Comparison of ENCODE assay signal across 1 fruit fly cellular context in the genomic region with DNA sequence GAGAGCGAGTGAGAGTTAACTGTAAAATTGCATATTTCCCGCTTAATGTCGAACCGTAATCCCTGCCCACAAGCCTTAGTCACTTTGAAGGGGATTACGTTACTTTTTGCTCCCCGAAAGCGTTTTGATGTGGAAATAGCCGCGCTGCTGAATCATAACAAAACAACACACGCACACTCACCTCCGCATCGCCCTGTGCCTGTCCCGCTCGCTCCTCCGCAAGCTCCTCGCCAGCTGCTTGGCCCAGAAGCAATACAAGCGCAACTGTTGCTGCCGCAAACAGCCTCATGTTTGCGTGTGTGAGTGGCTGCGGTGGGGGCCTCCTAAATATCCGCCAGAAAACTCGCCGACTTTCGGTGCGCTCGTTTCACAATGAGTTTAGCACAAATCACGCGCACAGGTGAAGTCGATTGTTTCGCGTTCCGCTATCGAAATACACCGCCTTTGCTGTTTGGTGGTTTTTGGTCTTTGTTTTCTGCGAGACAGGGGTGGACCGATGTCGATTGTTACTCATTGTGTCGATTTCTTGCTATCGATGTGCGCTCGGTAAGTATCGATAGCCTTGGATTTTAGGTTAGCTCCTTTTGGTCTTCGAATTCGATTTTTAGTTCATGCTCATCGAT.
TF ChIP-seq lines count a peak whose summit lies in the region.

TSS of gene CtsF (minus strand) at position 503 of the 623 bp plus-strand sequence.

TF ChIP-seq in whole organism, embryonic, 481 proteins besides CTCF, POLR2A, EP300 and RAD21 (continued from another document):
- TF ChIP-seq eve (GFP tag; optimal IDR thresholded peaks at IDR 0.05; lab: Kevin White, UChicago) (no peak), shn (GFP tag; optimal IDR thresholded peaks at IDR 0.05; lab: Kevin White, UChicago) (no peak), CG18619 (GFP tag; optimal IDR thresholded peaks at IDR 0.05; lab: Kevin White, UChicago) (no peak), CG33557 (GFP tag; optimal IDR thresholded peaks at IDR 0.05; lab: Kevin White, UChicago) (no peak), CG2199 (GFP tag; IDR thresholded peaks at IDR 0.05; lab: Robert Waterston, UW) (0 out of 3 replicates have a peak, but pooled peaks have one; percentile 13), mld (GFP tag; IDR thresholded peaks at IDR 0.05; lab: Robert Waterston, UW; ENCODE audit: partially characterized antibody) (peak; percentile 99), CG3065 (GFP tag; optimal IDR thresholded peaks at IDR 0.05; lab: Kevin White, UChicago) (no peak), Ets97D (GFP tag; optimal IDR thresholded peaks at IDR 0.05; lab: Kevin White, UChicago) (peak; percentile 74), pum (GFP tag; optimal IDR thresholded peaks at IDR 0.05; lab: Kevin White, UChicago) (no peak), Dfd (GFP tag; optimal IDR thresholded peaks at IDR 0.05; lab: Kevin White, UChicago) (no peak), HLH54F (GFP tag; optimal IDR thresholded peaks at IDR 0.05; lab: Kevin White, UChicago) (peak; percentile 13), CG12071 (GFP tag; optimal IDR thresholded peaks at IDR 0.05; lab: Kevin White, UChicago) (no peak), fd96Cb (tag; optimal IDR thresholded peaks at IDR 0.05; lab: Kevin White, UChicago) (no peak), CG9215 (GFP tag; IDR thresholded peaks at IDR 0.05; lab: Robert Waterston, UW) (no peak), Camta (GFP tag; optimal IDR thresholded peaks at IDR 0.05; lab: Kevin White, UChicago) (peak; percentile 26), unc-4 (GFP tag; IDR thresholded peaks at IDR 0.05; lab: Robert Waterston, UW; ENCODE audit: partially characterized antibody) (peak; percentile 99), CG15479 (GFP tag; optimal IDR thresholded peaks at IDR 0.05; lab: Kevin White, UChicago) (peak; percentile 39), Fer1 (GFP tag; optimal IDR thresholded peaks at IDR 0.05; lab: Kevin White, UChicago) (peak; percentile 68), BtbVII (GFP tag; optimal IDR thresholded peaks at IDR 0.05; lab: Kevin White, UChicago) (no peak), Scr (GFP tag; IDR thresholded peaks at IDR 0.05; lab: Robert Waterston, UW; ENCODE audit: partially characterized antibody) (peak; percentile 98), wek (GFP tag; optimal IDR thresholded peaks at IDR 0.05; lab: Kevin White, UChicago) (no peak), Hand (GFP tag; optimal IDR thresholded peaks at IDR 0.05; lab: Kevin White, UChicago) (peak; percentile 48), CG9876 (GFP tag; optimal IDR thresholded peaks at IDR 0.05; lab: Kevin White, UChicago) (no peak), h (optimal IDR thresholded peaks at IDR 0.05; lab: Kevin White, UChicago) (no peak), tgo (GFP tag; IDR thresholded peaks at IDR 0.05; lab: Robert Waterston, UW) (no peak), peb (GFP tag; IDR thresholded peaks at IDR 0.05; lab: Robert Waterston, UW) (no peak), CG7271 (tag; optimal IDR thresholded peaks at IDR 0.05; lab: Kevin White, UChicago) (no peak), klu (GFP tag; IDR thresholded peaks at IDR 0.05; lab: Robert Waterston, UW) (no peak), CG16815 (GFP tag; optimal IDR thresholded peaks at IDR 0.05; lab: Kevin White, UChicago) (no peak), Optix (GFP tag; IDR thresholded peaks at IDR 0.05; lab: Robert Waterston, UW) (no peak), CG6791 (GFP tag; IDR thresholded peaks at IDR 0.05; lab: Robert Waterston, UW; ENCODE audit: partially characterized antibody) (peak; percentile 100), HmgZ (tag; optimal IDR thresholded peaks at IDR 0.05; lab: Kevin White, UChicago) (peak; percentile 78), dan (GFP tag; IDR thresholded peaks at IDR 0.05; lab: Robert Waterston, UW) (no peak), sug (tag; optimal IDR thresholded peaks at IDR 0.05; lab: Kevin White, UChicago) (peak; percentile 69), Myb (GFP tag; optimal IDR thresholded peaks at IDR 0.05; lab: Kevin White, UChicago) (peak; percentile 78), CG11560 (tag; IDR thresholded peaks at IDR 0.05; lab: Robert Waterston, UW) (no peak), ERR (GFP tag; optimal IDR thresholded peaks at IDR 0.05; lab: Kevin White, UChicago) (no peak), CG9817 (tag; optimal IDR thresholded peaks at IDR 0.05; lab: Kevin White, UChicago) (no peak), Opbp (GFP tag; IDR thresholded peaks at IDR 0.05; lab: Robert Waterston, UW; ENCODE audit: partially characterized antibody) (peak; percentile 99), CG18262 (tag; optimal IDR thresholded peaks at IDR 0.05; lab: Kevin White, UChicago) (no peak), CG12155 (GFP tag; optimal IDR thresholded peaks at IDR 0.05; lab: Kevin White, UChicago) (no peak), amos (GFP tag; IDR thresholded peaks at IDR 0.05; lab: Robert Waterston, UW; ENCODE audit: partially characterized antibody) (peak; percentile 99), Sox100B (GFP tag; optimal IDR thresholded peaks at IDR 0.05; lab: Kevin White, UChicago) (no peak), ase (GFP tag; IDR thresholded peaks at IDR 0.05; lab: Robert Waterston, UW) (no peak), CG10321 (GFP tag; IDR thresholded peaks at IDR 0.05; lab: Robert Waterston, UW) (peak; percentile 62), disco-r (GFP tag; optimal IDR thresholded peaks at IDR 0.05; lab: Kevin White, UChicago) (peak; percentile 4), grau (tag; optimal IDR thresholded peaks at IDR 0.05; lab: Kevin White, UChicago) (peak; percentile 19), CG5953 (GFP tag; IDR thresholded peaks at IDR 0.05; lab: Robert Waterston, UW) (no peak), her (GFP tag; optimal IDR thresholded peaks at IDR 0.05; lab: Kevin White, UChicago) (peak; percentile 79), Lhr (GFP tag; optimal IDR thresholded peaks at IDR 0.05; lab: Kevin White, UChicago) (peak; percentile 14), Tbp (GFP tag; optimal IDR thresholded peaks at IDR 0.05; lab: Kevin White, UChicago) (no peak)
TF ChIP-seq in whole organism, embryonic: peak in this region for 181.
